Worm (Caenorhabditis elegans) whole organism, young adult: ENCODE measurements around the gene T08D10.4.

Source experiments
- F22D6.2 ChIP-seq: sonication (generic microtip); optimal IDR thresholded peaks from 2 replicates; lab custom pipeline; 2016; ENCODE audit warnings: mild to moderate bottlenecking, missing genetic modification characterization, missing compliant biosample characterization
- F49E8.2 ChIP-seq: sonication (generic microtip); optimal IDR thresholded peaks from 3 replicates; lab custom pipeline; 2017; ENCODE audit warnings: missing genetic modification characterization, mild to moderate bottlenecking, missing compliant biosample characterization, antibody characterized with exemption, moderate library complexity; ENCODE audit not compliant: insufficient read depth
- akir-1 ChIP-seq: fragments of 200-800 bp; sonication (Bioruptor generic); optimal IDR thresholded peaks from 2 replicates; lab custom pipeline; 2018; ENCODE audit warnings: mild to moderate bottlenecking, missing genetic modification characterization, moderate library complexity, missing compliant biosample characterization
- ama-1 ChIP-seq, 3 experiments: fragments of 150-350 bp in 1 of 3; sonication (generic microtip) in 2 of 3; optimal IDR thresholded peaks; 2 replicates each; lab custom pipeline; 2014 to 2018; ENCODE audit warnings: missing biosample characterization in 2 of 3, missing genetic modification characterization in 2 of 3, missing genetic modification reagents in 2 of 3
- aptf-2 ChIP-seq: fragments of 200-800 bp; sonication (Bioruptor generic); conservative IDR thresholded peaks from 2 replicates; pipeline ENCODE4 v1.3.6; 2022; ENCODE audit warnings: missing genetic modification reagents, missing genetic modification characterization, missing compliant biosample characterization
- attf-5 ChIP-seq: fragments of 200-800 bp; sonication (Bioruptor generic); optimal IDR thresholded peaks from 2 replicates; lab custom pipeline; 2018; ENCODE audit warnings: mild to moderate bottlenecking, missing genetic modification characterization, missing compliant biosample characterization
- lsl-1 ChIP-seq: fragments of 200-800 bp; sonication (Bioruptor generic); optimal IDR thresholded peaks from 2 replicates; lab custom pipeline; 2018; ENCODE audit warnings: mild to moderate bottlenecking, missing genetic modification characterization, moderate library complexity, missing compliant biosample characterization
- nhr-90 ChIP-seq: sonication (generic microtip); optimal IDR thresholded peaks from 2 replicates; lab custom pipeline; 2016; ENCODE audit warnings: missing genotype, mild to moderate bottlenecking, missing genetic modification characterization, missing compliant biosample characterization
- pbrm-1 ChIP-seq: fragments of 200-800 bp; sonication (Bioruptor generic); IDR thresholded peaks from 2 replicates; pipeline ENCODE4 v1.3.6; 2022; ENCODE audit warnings: missing genetic modification reagents, missing genetic modification characterization, missing compliant biosample characterization
- ztf-25 ChIP-seq: fragments of 200-800 bp; sonication (Bioruptor generic); IDR thresholded peaks from 2 replicates; pipeline ENCODE4 v1.3.6; 2022; ENCODE audit warnings: missing genetic modification reagents, missing genetic modification characterization, missing compliant biosample characterization

DNA sequence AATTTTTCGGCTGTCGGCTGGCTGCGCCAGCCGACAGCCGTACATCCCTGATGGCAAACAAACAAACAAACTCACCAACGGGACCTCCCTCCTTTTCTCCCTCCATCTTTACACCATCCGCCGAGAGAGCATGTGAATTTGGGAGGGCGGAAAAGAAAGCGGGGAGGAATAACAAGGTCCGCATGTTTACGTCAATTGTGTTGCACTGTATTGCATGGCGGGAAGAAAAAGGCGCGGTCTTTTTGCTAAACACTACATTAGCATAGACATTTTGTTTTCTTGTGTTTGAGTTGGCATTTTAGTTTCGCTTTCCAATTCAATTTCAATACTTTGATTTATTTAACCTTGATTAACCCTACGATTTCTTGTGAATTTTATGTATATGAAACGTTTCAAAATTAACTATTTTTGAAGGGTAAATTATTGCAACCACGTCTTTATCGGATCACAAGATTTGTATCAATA is 34.8 kb upstream of the T08D10.4 start, which contains the start of gene C49F5.6:
- no peak for TF ChIP-seq F49E8.2 (tag; lab: Kevin White, UChicago)
- no peak for TF ChIP-seq akir-1 (GFP tag; lab: Kevin White, UChicago)
- TF ChIP-seq F22D6.2 (tag; lab: Kevin White, UChicago) = no peak
- TF ChIP-seq ama-1 (optimal IDR thresholded peaks at IDR 0.05; lab: Kevin White, UChicago) = no peak
- no peak for TF ChIP-seq ama-1 (GFP tag; optimal IDR thresholded peaks at IDR 0.05; lab: Kevin White, UChicago)
- TF ChIP-seq ztf-25 (GFP tag; lab: Robert Waterston, UW) = no peak
- no peak for TF ChIP-seq lsl-1
- no peak for TF ChIP-seq nhr-90
- TF ChIP-seq pbrm-1 (GFP tag; lab: Robert Waterston, UW) = no peak
- TF ChIP-seq attf-5 = no peak
- TF ChIP-seq aptf-2 = peak; percentile 76
